Fruit fly (Drosophila melanogaster): ENCODE measurements around the gene C3G.

- no peak for TF ChIP-seq psq (optimal IDR thresholded peaks at IDR 0.05)
- no peak for TF ChIP-seq Sin3A (optimal IDR thresholded peaks at IDR 0.05)
- no peak for TF ChIP-seq ttk (optimal IDR thresholded peaks at IDR 0.05)
- TF ChIP-seq h (optimal IDR thresholded peaks at IDR 0.05): no peak
- TF ChIP-seq insv (optimal IDR thresholded peaks at IDR 0.05): no peak
Measured at dm6 chrX:6805404-6805803, 2.0 kb upstream of the C3G start.

Data from Kc167 (cell line).